Worm (Caenorhabditis elegans): ENCODE results near the gene F09E10.1.

F09E10.1 gene

DNA sequence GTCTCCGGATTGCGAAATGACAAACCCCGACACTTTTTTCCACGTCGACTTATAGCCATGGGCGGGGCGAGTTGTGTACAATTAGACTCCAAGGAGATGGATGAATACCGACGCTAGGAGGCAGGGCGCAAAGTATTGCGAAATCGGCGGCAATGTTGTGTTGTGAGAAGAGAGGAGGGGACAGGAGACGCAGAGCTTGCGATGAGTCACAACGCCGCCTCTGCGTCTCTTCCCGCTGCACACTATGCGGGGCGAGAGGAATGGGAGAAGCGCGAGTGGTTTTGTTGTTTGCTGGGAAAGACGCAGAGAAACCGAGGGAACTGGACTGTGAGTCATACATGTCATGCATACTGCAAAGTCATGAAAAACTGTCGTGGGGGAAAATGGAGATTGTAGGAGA is 48.2 kb upstream of the F09E10.1 start (continued):
- TF ChIP-seq sea-2 (GFP tag; IDR thresholded peaks at IDR 0.05) (no peak), rcor-1 (GFP tag; IDR thresholded peaks at IDR 0.05) (peak; percentile 25; the same call in 1 of the 2 replicates), B0035.1 (tag; optimal IDR thresholded peaks at IDR 0.05) (peak; percentile 3), sdz-38 (tag; optimal IDR thresholded peaks at IDR 0.05) (no peak), athp-1 (tag; optimal IDR thresholded peaks at IDR 0.05) (peak; percentile 21), him-1 (tag; optimal IDR thresholded peaks at IDR 0.05) (no peak), T26A5.8 (tag; optimal IDR thresholded peaks at IDR 0.05) (no peak), madf-8 (GFP tag; conservative IDR thresholded peaks at IDR 0.05) (no peak), Y56A3A.18 (GFP tag; IDR thresholded peaks at IDR 0.05) (peak; percentile 54), nhr-90 (tag; optimal IDR thresholded peaks at IDR 0.05) (peak; percentile 83), xnd-1 (tag; optimal IDR thresholded peaks at IDR 0.05) (no peak), sptf-2 (GFP tag; optimal IDR thresholded peaks at IDR 0.05) (no peak), F33H1.4 (GFP tag; IDR thresholded peaks at IDR 0.05) (0 out of 2 replicates have a peak, but pooled peaks have one; percentile 12), bed-2 (GFP tag; IDR thresholded peaks at IDR 0.05) (peak; percentile 65; the same call in 1 of the 2 replicates), F37B4.10 (GFP tag; IDR thresholded peaks at IDR 0.05) (0 out of 2 replicates have a peak, but pooled peaks have one; percentile 48), nhr-120 (GFP tag; IDR thresholded peaks at IDR 0.05) (no peak), madf-6 (GFP tag; IDR thresholded peaks at IDR 0.05) (0 out of 2 replicates have a peak, but pooled peaks have one; percentile 28), B0019.2 (GFP tag; conservative IDR thresholded peaks at IDR 0.05) (no peak), nhr-179 (tag; optimal IDR thresholded peaks at IDR 0.05) (no peak), F49E8.2 (tag; optimal IDR thresholded peaks at IDR 0.05; ENCODE audit: insufficient read depth) (no peak), F10E7.11 (tag; optimal IDR thresholded peaks at IDR 0.05) (peak; percentile 26), ama-1 (optimal IDR thresholded peaks at IDR 0.05) (no peak), ama-1 (GFP tag; optimal IDR thresholded peaks at IDR 0.05) (no peak), ccch-3 (GFP tag; optimal IDR thresholded peaks at IDR 0.05) (no peak), mes-4 (tag; optimal IDR thresholded peaks at IDR 0.05) (no peak), F39B2.1 (GFP tag; IDR thresholded peaks at IDR 0.05) (no peak), K12H6.12 (tag; optimal IDR thresholded peaks at IDR 0.05) (peak; percentile 93), ztf-18 (tag; optimal IDR thresholded peaks at IDR 0.05) (peak; percentile 42), die-1 (tag; optimal IDR thresholded peaks at IDR 0.05) (peak; percentile 61), F52B5.7 (tag; optimal IDR thresholded peaks at IDR 0.05) (peak; percentile 67), mel-28 (tag; optimal IDR thresholded peaks at IDR 0.05; ENCODE audit: borderline replicate concordance) (no peak), lin-26 (GFP tag; IDR thresholded peaks at IDR 0.05) (0 out of 2 replicates have a peak, but pooled peaks have one; percentile 74), lsl-1 (GFP tag; optimal IDR thresholded peaks at IDR 0.05) (no peak), lir-1 (GFP tag; conservative IDR thresholded peaks at IDR 0.05) (peak; percentile 50), mcd-1 (GFP tag; IDR thresholded peaks at IDR 0.05) (peak; percentile 77), zfh-2 (GFP tag; conservative IDR thresholded peaks at IDR 0.05) (peak; percentile 100), lin-35 (GFP tag; optimal IDR thresholded peaks at IDR 0.05) (peak in 1 of 3 experiments; percentile 69), C17E4.6 (GFP tag; IDR thresholded peaks at IDR 0.05) (no peak), atf-7 (tag; optimal IDR thresholded peaks at IDR 0.05) (peak; percentile 86), dpff-1 (tag; optimal IDR thresholded peaks at IDR 0.05) (no peak), pha-4 (tag; optimal IDR thresholded peaks at IDR 0.05) (peak; percentile 55), egl-44 (GFP tag; IDR thresholded peaks at IDR 0.05) (peak; percentile 86), hmg-1.2 (GFP tag; IDR thresholded peaks at IDR 0.05) (peak; percentile 92), aptf-3 (GFP tag; IDR thresholded peaks at IDR 0.05) (no peak), hsf-1 (GFP tag; IDR thresholded peaks at IDR 0.05) (0 out of 2 replicates have a peak, but pooled peaks have one; percentile 39), ceh-100 (GFP tag; IDR thresholded peaks at IDR 0.05) (no peak), nfya-1 (tag; optimal IDR thresholded peaks at IDR 0.05; ENCODE audit: borderline replicate concordance, insufficient read depth) (no peak), nhr-27 (tag; optimal IDR thresholded peaks at IDR 0.05) (peak; percentile 30), rpc-1 (optimal IDR thresholded peaks at IDR 0.05) (no peak), rpc-1 (tag; optimal IDR thresholded peaks at IDR 0.05) (no peak)
